Fruit fly (Drosophila melanogaster) whole organism, embryonic: ENCODE results near the gene GCS2alpha.

Source experiments
- CG10366 ChIP-seq: fragments of 200-800 bp; sonication (Bioruptor generic); IDR thresholded peaks from 2 replicates; pipeline ENCODE4 v1.3.6; 2022; ENCODE audit warnings: missing biosample characterization, missing genetic modification characterization
- CG10543 ChIP-seq: fragments of 200-800 bp; sonication (Bioruptor generic); optimal IDR thresholded peaks from 3 replicates; lab custom pipeline; 2017; ENCODE audit warnings: missing biosample characterization, mild to moderate bottlenecking, missing genetic modification characterization, moderate library complexity
- CG11093 ChIP-seq: fragments of 200-800 bp; sonication (Bioruptor generic); IDR thresholded peaks from 3 replicates; pipeline ENCODE4 v1.3.6; 2022; ENCODE audit warnings: missing biosample characterization, missing genetic modification characterization
- CG11695 ChIP-seq: fragments of 200-800 bp; sonication (Bioruptor generic); IDR thresholded peaks from 3 replicates; pipeline ENCODE4 v1.3.6; 2022; ENCODE audit warnings: missing biosample characterization, missing genetic modification characterization
- CG12391 ChIP-seq: fragments of 200-800 bp; sonication (Bioruptor generic); optimal IDR thresholded peaks from 3 replicates; lab custom pipeline; 2018; ENCODE audit warnings: missing biosample characterization, mild to moderate bottlenecking, missing genetic modification characterization, moderate library complexity
- CG15011 ChIP-seq: fragments of 200-800 bp; sonication (Bioruptor generic); optimal IDR thresholded peaks from 3 replicates; lab custom pipeline; 2018; ENCODE audit warnings: missing biosample characterization, mild to moderate bottlenecking, missing genetic modification characterization
- CG1603 ChIP-seq: fragments of 200-800 bp; sonication (Bioruptor generic); optimal IDR thresholded peaks from 2 replicates; lab custom pipeline; 2019; ENCODE audit warnings: missing biosample characterization, mild to moderate bottlenecking, missing genetic modification characterization, moderate library complexity
- CG1792 ChIP-seq: fragments of 200-800 bp; sonication (Bioruptor generic); optimal IDR thresholded peaks from 2 replicates; lab custom pipeline; 2016; ENCODE audit warnings: missing biosample characterization, missing genetic modification characterization
- CG18262 ChIP-seq: fragments of 200-800 bp; optimal IDR thresholded peaks from 3 replicates; lab custom pipeline; 2019; ENCODE audit warnings: missing biosample characterization, mild to moderate bottlenecking, missing genetic modification characterization, moderate library complexity
- CG1832 ChIP-seq: fragments of 200-800 bp; sonication (Bioruptor generic); optimal IDR thresholded peaks from 2 replicates; lab custom pipeline; 2017; ENCODE audit warnings: missing biosample characterization, mild to moderate bottlenecking, missing genetic modification characterization, inconsistent platforms
- CG31441 ChIP-seq: fragments of 200-800 bp; sonication (Bioruptor generic); IDR thresholded peaks from 2 replicates; pipeline ENCODE4 v1.3.6; 2022; ENCODE audit warnings: missing biosample characterization, missing genetic modification characterization
- CG3163 ChIP-seq: fragments of 200-800 bp; sonication (Bioruptor generic); optimal IDR thresholded peaks from 3 replicates; lab custom pipeline; 2016; ENCODE audit warnings: missing biosample characterization, missing genetic modification characterization
- CG32772 ChIP-seq: fragments of 200-800 bp; sonication (Bioruptor generic); IDR thresholded peaks from 2 replicates; pipeline ENCODE4 v1.3.6; 2022; ENCODE audit warnings: missing biosample characterization, missing genetic modification characterization
- CG3847 ChIP-seq: fragments of 200-800 bp; sonication (Bioruptor generic); IDR thresholded peaks from 2 replicates; pipeline ENCODE4 v1.3.6; 2022; ENCODE audit warnings: missing biosample characterization, missing genetic modification characterization
- CG4282 ChIP-seq: fragments of 200-800 bp; sonication (Bioruptor generic); optimal IDR thresholded peaks from 2 replicates; lab custom pipeline; 2016; ENCODE audit warnings: missing biosample characterization, missing genetic modification characterization
- CG4360 ChIP-seq: fragments of 200-800 bp; sonication (Bioruptor generic); IDR thresholded peaks from 2 replicates; pipeline ENCODE4 v1.3.6; 2022; ENCODE audit warnings: missing biosample characterization, missing genetic modification characterization
- CG4424 ChIP-seq: fragments of 200-800 bp; sonication (Bioruptor generic); optimal IDR thresholded peaks from 3 replicates; lab custom pipeline; 2016; ENCODE audit warnings: missing biosample characterization, missing genetic modification characterization
- CG7745 ChIP-seq: fragments of 200-800 bp; sonication (Bioruptor generic); optimal IDR thresholded peaks from 2 replicates; lab custom pipeline; 2018; ENCODE audit warnings: missing biosample characterization, mild to moderate bottlenecking, missing genetic modification characterization, moderate library complexity
- CG7987 ChIP-seq: fragments of 200-800 bp; sonication (Bioruptor generic); optimal IDR thresholded peaks from 2 replicates; lab custom pipeline; 2018; ENCODE audit warnings: missing biosample characterization, mild to moderate bottlenecking, missing genetic modification characterization, moderate library complexity
- CG8290 ChIP-seq, 3 experiments: fragments of 200-800 bp; sonication (Bioruptor generic); optimal IDR thresholded peaks; 2 replicates each; lab custom pipeline; 2016 to 2019; ENCODE audit warnings: missing biosample characterization in 3 of 3, missing genetic modification characterization in 3 of 3, mild to moderate bottlenecking in 2 of 3, moderate library complexity in 1 of 3
- Deaf1 ChIP-seq: fragments of 200-800 bp; optimal IDR thresholded peaks from 3 replicates; lab custom pipeline; 2019; ENCODE audit warnings: missing biosample characterization, mild to moderate bottlenecking, missing genetic modification characterization, moderate library complexity
- Dref ChIP-seq: fragments of 200-800 bp; sonication (Bioruptor generic); IDR thresholded peaks from 2 replicates; pipeline ENCODE4 v1.3.6; 2022; ENCODE audit warnings: missing biosample characterization, missing genetic modification characterization
- HLH54F ChIP-seq: fragments of 200-800 bp; sonication (Bioruptor generic); optimal IDR thresholded peaks from 3 replicates; lab custom pipeline; 2016; ENCODE audit warnings: missing biosample characterization, missing genetic modification characterization
- Hr78 ChIP-seq, 2 experiments: fragments of 200-800 bp in 1 of 2; fragments of >200 bp in 1 of 2; sonication (Bioruptor generic) in 1 of 2; optimal IDR thresholded peaks; 2 replicates each; lab custom pipeline; 2017 to 2019; ENCODE audit warnings: missing biosample characterization in 2 of 2, missing genetic modification characterization in 2 of 2, mild to moderate bottlenecking in 1 of 2, moderate library complexity in 1 of 2
- Neu2 ChIP-seq: fragments of 200-800 bp; sonication (Bioruptor generic); optimal IDR thresholded peaks from 3 replicates; lab custom pipeline; 2016; ENCODE audit warnings: missing biosample characterization, missing genetic modification characterization, borderline replicate concordance
- PHDP ChIP-seq: fragments of 200-800 bp; sonication (Bioruptor generic); optimal IDR thresholded peaks from 3 replicates; lab custom pipeline; 2018; ENCODE audit warnings: missing biosample characterization, mild to moderate bottlenecking, missing genetic modification characterization, moderate library complexity
- Ptx1 ChIP-seq: fragments of 200-800 bp; sonication (Bioruptor generic); IDR thresholded peaks from 2 replicates; pipeline ENCODE4 v1.3.6; 2022; ENCODE audit warnings: missing biosample characterization, missing genetic modification characterization
- Six4 ChIP-seq: fragments of 200-800 bp; sonication (Bioruptor generic); optimal IDR thresholded peaks from 2 replicates; lab custom pipeline; 2016; ENCODE audit warnings: missing biosample characterization, missing genetic modification characterization
- abd-A ChIP-seq: fragments of 200-800 bp; sonication (Bioruptor generic); optimal IDR thresholded peaks from 3 replicates; lab custom pipeline; 2019; ENCODE audit warnings: missing biosample characterization, mild to moderate bottlenecking, missing genetic modification characterization, moderate library complexity
- cwo ChIP-seq: fragments of 200-800 bp; sonication (Bioruptor generic); optimal IDR thresholded peaks from 3 replicates; lab custom pipeline; 2017; ENCODE audit warnings: missing biosample characterization, missing genetic modification characterization, mild to moderate bottlenecking, moderate library complexity, missing genetic modification reagents
- disco-r ChIP-seq: fragments of 200-800 bp; sonication (Bioruptor generic); optimal IDR thresholded peaks from 2 replicates; lab custom pipeline; 2016; ENCODE audit warnings: missing biosample characterization, missing genetic modification characterization
- dmrt99B ChIP-seq: fragments of 200-800 bp; sonication (Bioruptor generic); optimal IDR thresholded peaks from 2 replicates; lab custom pipeline; 2018; ENCODE audit warnings: missing biosample characterization, mild to moderate bottlenecking, missing genetic modification characterization, moderate library complexity
- fd96Cb ChIP-seq: fragments of 200-800 bp; sonication (Bioruptor generic); optimal IDR thresholded peaks from 2 replicates; lab custom pipeline; 2018; ENCODE audit warnings: missing biosample characterization, mild to moderate bottlenecking, missing genetic modification characterization, moderate library complexity
- grn ChIP-seq: fragments of 200-800 bp; sonication (Bioruptor generic); optimal IDR thresholded peaks from 3 replicates; lab custom pipeline; 2017; ENCODE audit warnings: missing biosample characterization, missing genetic modification characterization
- jumu ChIP-seq: fragments of 200-800 bp; sonication (Bioruptor generic); optimal IDR thresholded peaks from 3 replicates; lab custom pipeline; 2016; ENCODE audit warnings: missing biosample characterization, missing genetic modification characterization
- lbe ChIP-seq: fragments of 200-800 bp; sonication (Bioruptor generic); optimal IDR thresholded peaks from 2 replicates; lab custom pipeline; 2016; ENCODE audit warnings: missing biosample characterization, mild to moderate bottlenecking, missing genetic modification characterization
- lola ChIP-seq, 3 experiments: fragments of >200 bp in 2 of 3; fragments of 200-800 bp in 1 of 3; sonication (Bioruptor generic) in 1 of 3; optimal IDR thresholded peaks; 2 replicates each; lab custom pipeline; 2017 to 2019; ENCODE audit warnings: missing biosample characterization in 3 of 3, missing genetic modification characterization in 3 of 3, mild to moderate bottlenecking in 1 of 3, moderate library complexity in 1 of 3
- mld ChIP-seq: fragments of 200-800 bp; sonication (Bioruptor generic); IDR thresholded peaks from 3 replicates; pipeline ENCODE4 v1.3.6; 2022; ENCODE audit warnings: missing biosample characterization, missing genetic modification characterization; ENCODE audit not compliant: partially characterized antibody
- otp ChIP-seq: fragments of 200-800 bp; sonication (Bioruptor generic); IDR thresholded peaks from 3 replicates; pipeline ENCODE4, ENCODE4 v1.3.6; 2022; ENCODE audit warnings: missing biosample characterization, missing genetic modification characterization
- p53 ChIP-seq: fragments of 200-800 bp; sonication (Bioruptor generic); optimal IDR thresholded peaks from 2 replicates; lab custom pipeline; 2016; ENCODE audit warnings: missing biosample characterization, missing genetic modification characterization
- pb ChIP-seq: fragments of 200-800 bp; sonication (Bioruptor generic); optimal IDR thresholded peaks from 3 replicates; lab custom pipeline; 2016; ENCODE audit warnings: missing biosample characterization, missing genetic modification characterization
- repo ChIP-seq: fragments of 200-800 bp; sonication (Bioruptor generic); optimal IDR thresholded peaks from 2 replicates; lab custom pipeline; 2016; ENCODE audit warnings: missing biosample characterization, missing genetic modification characterization
- seq ChIP-seq: fragments of 200-800 bp; sonication (Bioruptor generic); IDR thresholded peaks from 2 replicates; pipeline ENCODE4 v1.3.6; 2022; ENCODE audit warnings: missing biosample characterization, missing genetic modification characterization
- sob ChIP-seq: fragments of 200-800 bp; sonication (Bioruptor generic); IDR thresholded peaks from 2 replicates; pipeline ENCODE4 v1.3.6; 2022; ENCODE audit warnings: missing biosample characterization, missing genetic modification characterization
- tap ChIP-seq: fragments of 200-800 bp; optimal IDR thresholded peaks from 3 replicates; lab custom pipeline; 2019; ENCODE audit warnings: missing biosample characterization, mild to moderate bottlenecking, missing genetic modification characterization, moderate library complexity
- tio ChIP-seq: fragments of 200-800 bp; sonication (Bioruptor generic); optimal IDR thresholded peaks from 2 replicates; lab custom pipeline; 2017; ENCODE audit warnings: missing biosample characterization, missing genetic modification characterization, inconsistent platforms
- trem ChIP-seq: fragments of 200-800 bp; optimal IDR thresholded peaks from 3 replicates; lab custom pipeline; 2019; ENCODE audit warnings: missing biosample characterization, mild to moderate bottlenecking, missing genetic modification characterization, moderate library complexity
- ttk ChIP-seq: fragments of 200-800 bp; sonication (Bioruptor generic); IDR thresholded peaks from 2 replicates; pipeline ENCODE4 v2.1.2; 2022; ENCODE audit warnings: missing biosample characterization, missing genetic modification characterization
- tx ChIP-seq: fragments of 200-800 bp; sonication (Bioruptor generic); optimal IDR thresholded peaks from 2 replicates; lab custom pipeline; 2016; ENCODE audit warnings: missing biosample characterization, missing genetic modification characterization
- yki ChIP-seq: fragments of >200 bp; optimal IDR thresholded peaks from 3 replicates; lab custom pipeline; 2018

Gene GCS2alpha

dm6 chrX:21593907-21594306 lies 11.2 kb downstream of the GCS2alpha start (continued):
- TF ChIP-seq CG18262 (tag; lab: Kevin White, UChicago) (peak; percentile 93), CG4282 (GFP tag; lab: Kevin White, UChicago) (no peak), cwo (GFP tag; lab: Kevin White, UChicago) (peak; percentile 49), CG11093 (GFP tag; lab: Robert Waterston, UW) (peak; percentile 81), trem (tag; lab: Kevin White, UChicago) (peak; percentile 86), mld (GFP tag; lab: Robert Waterston, UW) (no peak), HLH54F (GFP tag; lab: Kevin White, UChicago) (peak; percentile 63), CG12391 (peak; percentile 83), Ptx1 (GFP tag; lab: Robert Waterston, UW) (peak; percentile 85), abd-A (tag; lab: Kevin White, UChicago) (no peak), sob (GFP tag; lab: Robert Waterston, UW) (peak; percentile 67; the same call in 1 of the 2 replicates), CG11695 (peak; percentile 79), yki (no peak), CG1832 (GFP tag; lab: Kevin White, UChicago) (no peak), lola (GFP tag; optimal IDR thresholded peaks at IDR 0.05; lab: Kevin White, UChicago) (peak in 1 of 3 experiments; percentile 74), CG10543 (GFP tag; lab: Kevin White, UChicago) (no peak), CG1792 (GFP tag; lab: Kevin White, UChicago) (peak; percentile 56), fd96Cb (tag; lab: Kevin White, UChicago) (peak; percentile 95), CG10366 (GFP tag; lab: Robert Waterston, UW) (peak; percentile 73; the same call in 1 of the 2 replicates), dmrt99B (tag; lab: Kevin White, UChicago) (peak; percentile 92), tx (GFP tag; lab: Kevin White, UChicago) (peak; percentile 76), CG7745 (tag; lab: Kevin White, UChicago) (no peak), CG1603 (tag; lab: Kevin White, UChicago) (peak; percentile 95), grn (GFP tag; lab: Kevin White, UChicago) (no peak), ttk (GFP tag; lab: Robert Waterston, UW) (peak; percentile 75), CG3163 (peak; percentile 59), Hr78 (GFP tag; optimal IDR thresholded peaks at IDR 0.05; lab: Kevin White, UChicago) (peak in 1 of 2 experiments; percentile 25), CG32772 (GFP tag; lab: Robert Waterston, UW) (peak; percentile 83), otp (GFP tag; lab: Robert Waterston, UW) (peak; percentile 80), CG3847 (GFP tag; lab: Robert Waterston, UW) (peak; percentile 64), CG4360 (GFP tag; lab: Robert Waterston, UW) (no peak), seq (GFP tag; lab: Robert Waterston, UW) (0 out of 2 replicates have a peak, but pooled peaks have one; percentile 40), Deaf1 (tag; lab: Kevin White, UChicago) (peak; percentile 58), CG4424 (peak; percentile 91), repo (GFP tag; lab: Kevin White, UChicago) (peak; percentile 86), tio (peak; percentile 65), CG15011 (peak; percentile 56), CG7987 (GFP tag; lab: Kevin White, UChicago) (peak; percentile 41), Neu2 (peak; percentile 63), jumu (peak; percentile 84), Six4 (GFP tag; lab: Kevin White, UChicago) (peak; percentile 88), PHDP (tag; lab: Kevin White, UChicago) (peak; percentile 78), disco-r (GFP tag; lab: Kevin White, UChicago) (peak; percentile 52), tap (peak; percentile 82), Dref (GFP tag; lab: Robert Waterston, UW) (no peak), CG8290 (GFP tag; optimal IDR thresholded peaks at IDR 0.05; lab: Kevin White, UChicago) (peak; percentile 41), CG8290 (tag; optimal IDR thresholded peaks at IDR 0.05; lab: Kevin White, UChicago) (peak in 1 of 2 experiments; percentile 82), lbe (GFP tag; lab: Kevin White, UChicago) (peak; percentile 75), pb (GFP tag; lab: Kevin White, UChicago) (peak; percentile 85), CG31441 (GFP tag; lab: Robert Waterston, UW) (peak; percentile 89), p53 (GFP tag; lab: Kevin White, UChicago) (peak; percentile 63)
